Fruit fly (Drosophila melanogaster) whole organism, wandering third instar larva: ENCODE results near the gene CG13460.

Source experiments
- CG9705 ChIP-seq: fragments of 200-800 bp; sonication (Bioruptor generic); optimal IDR thresholded peaks from 2 replicates; lab custom pipeline; 2018; ENCODE audit warnings: missing biosample characterization, mild to moderate bottlenecking, missing genetic modification characterization
- Dfd ChIP-seq: fragments of >200 bp; optimal IDR thresholded peaks from 2 replicates; lab custom pipeline; 2017; ENCODE audit warnings: missing biosample characterization, missing genetic modification characterization
- Dif ChIP-seq: fragments of 200-275, 200-300 bp; sonication (Bioruptor generic); optimal IDR thresholded peaks from 2 replicates; lab custom pipeline; 2018; ENCODE audit warnings: missing biosample characterization, missing genetic modification characterization; ENCODE audit not compliant: partially characterized antibody
- Hr78 ChIP-seq: fragments of >200 bp; optimal IDR thresholded peaks from 2 replicates; lab custom pipeline; 2017; ENCODE audit warnings: missing biosample characterization, missing genetic modification characterization
- Myc ChIP-seq: fragments of >200 bp; optimal IDR thresholded peaks from 2 replicates; lab custom pipeline; 2017
- N ChIP-seq: fragments of >200 bp; optimal IDR thresholded peaks from 2 replicates; lab custom pipeline; 2018; ENCODE audit warnings: missing biosample characterization, missing external identifiers, missing genetic modification characterization
- dmrt93B ChIP-seq: fragments of 200-800 bp; sonication (Bioruptor generic); optimal IDR thresholded peaks from 2 replicates; lab custom pipeline; 2018; ENCODE audit warnings: missing biosample characterization, mild to moderate bottlenecking, missing genetic modification characterization
- ey ChIP-seq: fragments of 200-800 bp; sonication (Bioruptor generic); optimal IDR thresholded peaks from 2 replicates; lab custom pipeline; 2016; ENCODE audit warnings: missing biosample characterization, missing genetic modification characterization
- fru ChIP-seq: fragments of 200-800 bp; sonication (Bioruptor generic); optimal IDR thresholded peaks from 3 replicates; lab custom pipeline; 2016; ENCODE audit warnings: missing biosample characterization, mild to moderate bottlenecking, missing genetic modification characterization
- psq ChIP-seq: fragments of 200-800 bp; sonication (Bioruptor generic); optimal IDR thresholded peaks from 3 replicates; lab custom pipeline; 2017; ENCODE audit warnings: missing biosample characterization, mild to moderate bottlenecking, missing genetic modification characterization, moderate library complexity

dm6 chr3L:15078347-15078746, 16.8 kb upstream of the CG13460 start, which contains the start of gene Or71a:
- TF ChIP-seq ey (GFP tag; lab: Kevin White, UChicago): no peak
- TF ChIP-seq CG9705: no peak
- no peak for TF ChIP-seq Dif (GFP tag; lab: Kevin White, UChicago)
- no peak for TF ChIP-seq Myc (lab: Kevin White, UChicago)
- TF ChIP-seq psq (GFP tag; lab: Kevin White, UChicago): no peak
- TF ChIP-seq N (GFP tag; lab: Kevin White, UChicago): no peak
- TF ChIP-seq fru (GFP tag; lab: Kevin White, UChicago): no peak
- TF ChIP-seq Dfd: no peak
- no peak for TF ChIP-seq dmrt93B (GFP tag; lab: Kevin White, UChicago)
- TF ChIP-seq Hr78 (GFP tag; lab: Kevin White, UChicago): no peak
